Worm (Caenorhabditis elegans) whole organism, L3 larva: Measurements from ENCODE around the gene glo-4.

Experiments used
- R02D3.7 ChIP-seq: fragments of 150-350 bp; optimal IDR thresholded peaks from 2 replicates; lab custom pipeline; 2014; ENCODE audit warnings: missing biosample characterization, missing genetic modification characterization
- ZK546.5 ChIP-seq: sonication (generic microtip); optimal IDR thresholded peaks from 2 replicates; lab custom pipeline; 2017; ENCODE audit warnings: missing biosample characterization, missing genetic modification characterization
- aly-2 ChIP-seq: fragments of 150-350 bp; optimal IDR thresholded peaks from 2 replicates; lab custom pipeline; 2014; ENCODE audit warnings: missing biosample characterization, missing genetic modification characterization
- ama-1 ChIP-seq: fragments of 150-350 bp; optimal IDR thresholded peaks from 2 replicates; lab custom pipeline; 2018
- ceh-16 ChIP-seq: sonication (generic microtip); optimal IDR thresholded peaks from 2 replicates; lab custom pipeline; 2017; ENCODE audit warnings: missing biosample characterization, missing genetic modification characterization
- ceh-82 ChIP-seq: fragments of 150-350 bp; optimal IDR thresholded peaks from 2 replicates; lab custom pipeline; 2014; ENCODE audit warnings: missing biosample characterization, missing genetic modification characterization
- ceh-9 ChIP-seq: sonication (generic microtip); optimal IDR thresholded peaks from 2 replicates; lab custom pipeline; 2018; ENCODE audit warnings: missing biosample characterization, missing genetic modification characterization
- egl-27 ChIP-seq: sonication (generic microtip); optimal IDR thresholded peaks from 4 replicates; lab custom pipeline; 2017; ENCODE audit warnings: missing biosample characterization, missing genetic modification reagents, missing genetic modification characterization
- egl-5 ChIP-seq: fragments of 150-350 bp; optimal IDR thresholded peaks from 2 replicates; lab custom pipeline; 2017; ENCODE audit warnings: missing biosample characterization, missing genetic modification reagents, missing genetic modification characterization, inconsistent platforms
- elt-1 ChIP-seq: fragments of 150-350 bp; optimal IDR thresholded peaks from 2 replicates; lab custom pipeline; 2014; ENCODE audit warnings: missing biosample characterization, missing genetic modification characterization
- elt-2 ChIP-seq: sonication (generic microtip); optimal IDR thresholded peaks from 2 replicates; lab custom pipeline; 2016; ENCODE audit warnings: missing genetic modification reagents, mild to moderate bottlenecking, missing genetic modification characterization, missing compliant biosample characterization
- elt-3 ChIP-seq, 3 experiments: fragments of 150-350 bp in 1 of 3; sonication (generic microtip) in 2 of 3; optimal IDR thresholded peaks; 2 replicates in 2 of 3; 4 replicates in 1 of 3; lab custom pipeline; 2014 to 2017; ENCODE audit warnings: missing biosample characterization in 3 of 3, missing genetic modification characterization in 3 of 3
- fkh-10 ChIP-seq: sonication (generic microtip); optimal IDR thresholded peaks from 2 replicates; lab custom pipeline; 2017; ENCODE audit warnings: missing biosample characterization, missing genetic modification reagents, missing genetic modification characterization
- fkh-2 ChIP-seq: fragments of 150-350 bp; optimal IDR thresholded peaks from 2 replicates; lab custom pipeline; 2014; ENCODE audit warnings: missing biosample characterization, missing genetic modification reagents, missing genetic modification characterization
- jun-1 ChIP-seq: fragments of 150-350 bp; optimal IDR thresholded peaks from 2 replicates; lab custom pipeline; 2014; ENCODE audit warnings: missing biosample characterization, missing genetic modification reagents, missing genetic modification characterization
- lin-15B ChIP-seq: fragments of 150-350 bp; optimal IDR thresholded peaks from 2 replicates; lab custom pipeline; 2014; ENCODE audit warnings: missing biosample characterization, missing genetic modification characterization
- lin-39 ChIP-seq: fragments of 150-350 bp; optimal IDR thresholded peaks from 2 replicates; lab custom pipeline; 2018; ENCODE audit warnings: missing biosample characterization, missing genetic modification reagents, missing genetic modification characterization
- lsy-12 ChIP-seq: sonication (generic microtip); optimal IDR thresholded peaks from 2 replicates; lab custom pipeline; 2016; ENCODE audit warnings: mild to moderate bottlenecking, missing genetic modification characterization, missing compliant biosample characterization
- mml-1 ChIP-seq: fragments of 150-350 bp; sonication (generic microtip); optimal IDR thresholded peaks from 3 replicates; lab custom pipeline; 2014; ENCODE audit warnings: missing biosample characterization, missing genetic modification characterization
- nfya-1 ChIP-seq: sonication (generic microtip); optimal IDR thresholded peaks from 2 replicates; lab custom pipeline; 2017; ENCODE audit warnings: missing genetic modification characterization, mild to moderate bottlenecking, missing compliant biosample characterization, antibody characterized with exemption, moderate library complexity; ENCODE audit not compliant: insufficient read depth
- nhr-11 ChIP-seq: fragments of 150-350 bp; optimal IDR thresholded peaks from 2 replicates; lab custom pipeline; 2014; ENCODE audit warnings: missing biosample characterization, missing genetic modification characterization
- nhr-12 ChIP-seq: fragments of 150-350 bp; optimal IDR thresholded peaks from 2 replicates; lab custom pipeline; 2014; ENCODE audit warnings: missing biosample characterization, missing genetic modification characterization
- nhr-23 ChIP-seq: fragments of 150-350 bp; optimal IDR thresholded peaks from 2 replicates; lab custom pipeline; 2014; ENCODE audit warnings: missing biosample characterization, missing genetic modification reagents, missing genetic modification characterization
- nhr-237 ChIP-seq: fragments of 150-350 bp; optimal IDR thresholded peaks from 2 replicates; lab custom pipeline; 2014; ENCODE audit warnings: missing biosample characterization, missing genetic modification characterization
- nhr-25 ChIP-seq: sonication (generic microtip); optimal IDR thresholded peaks from 2 replicates; lab custom pipeline; 2017; ENCODE audit warnings: missing biosample characterization, missing genetic modification characterization
- nhr-28 ChIP-seq: fragments of 150-350 bp; optimal IDR thresholded peaks from 2 replicates; lab custom pipeline; 2014; ENCODE audit warnings: missing biosample characterization, missing genetic modification characterization
- nhr-43 ChIP-seq: sonication (generic microtip); optimal IDR thresholded peaks from 2 replicates; lab custom pipeline; 2016; ENCODE audit warnings: mild to moderate bottlenecking, missing genetic modification characterization, missing compliant biosample characterization; ENCODE audit not compliant: poor library complexity, severe bottlenecking
- nhr-67 ChIP-seq: fragments of 150-350 bp; optimal IDR thresholded peaks from 2 replicates; lab custom pipeline; 2014; ENCODE audit warnings: missing biosample characterization, missing genetic modification characterization
- nhr-76 ChIP-seq: fragments of 150-350 bp; sonication (generic microtip); optimal IDR thresholded peaks from 5 replicates; lab custom pipeline; 2014; ENCODE audit warnings: missing biosample characterization, missing genetic modification characterization
- sea-2 ChIP-seq: fragments of 150-350 bp; sonication (generic microtip); optimal IDR thresholded peaks from 4 replicates; lab custom pipeline; 2014; ENCODE audit warnings: missing biosample characterization, missing genetic modification reagents, missing genetic modification characterization
- skn-1 ChIP-seq: fragments of 150-350 bp; optimal IDR thresholded peaks from 2 replicates; lab custom pipeline; 2014; ENCODE audit warnings: missing biosample characterization, missing genetic modification characterization
- snpc-4 ChIP-seq: fragments of 150-350 bp; optimal IDR thresholded peaks from 2 replicates; lab custom pipeline; 2014; ENCODE audit warnings: missing biosample characterization, missing genetic modification characterization
- tbx-2 ChIP-seq: sonication (generic microtip); optimal IDR thresholded peaks from 2 replicates; lab custom pipeline; 2016; ENCODE audit warnings: mild to moderate bottlenecking, missing genetic modification characterization, missing compliant biosample characterization
- unc-39 ChIP-seq: sonication (generic microtip); optimal IDR thresholded peaks from 4 replicates; lab custom pipeline; 2017; ENCODE audit warnings: missing biosample characterization, missing genetic modification characterization
- unc-62 ChIP-seq: fragments of 150-350 bp; sonication (generic microtip); optimal IDR thresholded peaks from 4 replicates; lab custom pipeline; 2014; ENCODE audit warnings: missing biosample characterization, missing genetic modification reagents, missing genetic modification characterization
- zag-1 ChIP-seq: fragments of 150-350 bp; optimal IDR thresholded peaks from 2 replicates; lab custom pipeline; 2014; ENCODE audit warnings: missing biosample characterization, missing genetic modification characterization
- ztf-11 ChIP-seq: fragments of 150-350 bp; optimal IDR thresholded peaks from 2 replicates; lab custom pipeline; 2014; ENCODE audit warnings: missing biosample characterization, missing genetic modification characterization
- ztf-4 ChIP-seq: fragments of 150-350 bp; optimal IDR thresholded peaks from 2 replicates; lab custom pipeline; 2014; ENCODE audit warnings: missing biosample characterization, missing genetic modification characterization

glo-4 gene

ce11 chrV:9272624-9273023 lies 29.6 kb upstream of the glo-4 start:
- TF ChIP-seq zag-1 (tag; lab: Kevin White, UChicago) (no peak), sea-2 (no peak), egl-5 (no peak), aly-2 (tag; lab: Kevin White, UChicago) (no peak), nhr-76 (tag; lab: Kevin White, UChicago) (no peak), unc-62 (GFP tag; lab: Kevin White, UChicago) (no peak), fkh-10 (GFP tag; lab: Kevin White, UChicago) (no peak), unc-39 (no peak), nhr-23 (tag; lab: Kevin White, UChicago) (no peak), jun-1 (tag; lab: Kevin White, UChicago) (no peak), ceh-9 (tag; lab: Kevin White, UChicago) (no peak), nhr-25 (tag; lab: Kevin White, UChicago) (no peak), lin-15B (no peak), fkh-2 (tag; lab: Kevin White, UChicago) (no peak)

- TF ChIP-seq nhr-25 (tag; lab: Kevin White, UChicago): no peak
- no peak for TF ChIP-seq ama-1
- TF ChIP-seq nhr-11 (tag; lab: Kevin White, UChicago): no peak
- TF ChIP-seq nhr-28 (tag; lab: Kevin White, UChicago): no peak
Measured at ce11 chrV:9271835-9272234, 28.8 kb upstream of the glo-4 start.

DNA sequence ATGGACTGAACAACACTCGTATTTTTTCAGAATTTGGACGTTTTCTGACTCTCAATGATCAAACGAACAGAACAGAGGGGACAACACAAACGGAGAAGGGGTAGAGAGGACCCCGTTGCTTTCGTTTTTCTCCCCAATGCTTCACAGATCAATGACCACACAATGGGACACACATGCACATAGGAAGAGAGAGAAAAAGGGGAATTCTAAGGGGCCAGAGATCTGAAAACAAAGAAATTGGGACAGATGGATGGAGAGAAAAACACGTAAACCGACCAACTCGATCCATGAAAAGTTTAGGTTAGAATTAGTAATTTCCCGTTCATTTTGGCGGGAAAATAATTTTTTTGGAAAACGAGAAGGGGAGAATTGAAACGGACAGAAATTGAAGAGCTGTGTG lies 27.4 kb upstream of the glo-4 start:
- peak; percentile 34 for TF ChIP-seq nfya-1 (tag; lab: Kevin White, UChicago)
- TF ChIP-seq mml-1 (tag; lab: Kevin White, UChicago): no peak

ce11 chrV:9268202-9268601 lies 25.2 kb upstream of the glo-4 start:
- TF ChIP-seq egl-27 (tag; lab: Kevin White, UChicago): no peak
- no peak for TF ChIP-seq nhr-43
- TF ChIP-seq nhr-67: no peak
- TF ChIP-seq zag-1 (tag; lab: Kevin White, UChicago): no peak
- no peak for TF ChIP-seq fkh-2 (tag; lab: Kevin White, UChicago)
- TF ChIP-seq snpc-4 (tag; lab: Kevin White, UChicago): no peak
- TF ChIP-seq elt-1 (tag; lab: Kevin White, UChicago): no peak
- no peak for TF ChIP-seq aly-2 (tag; lab: Kevin White, UChicago)
- TF ChIP-seq ceh-82 (tag; lab: Kevin White, UChicago): no peak
- no peak for TF ChIP-seq egl-5
- no peak for TF ChIP-seq nfya-1 (tag; lab: Kevin White, UChicago)
- no peak for TF ChIP-seq nhr-11 (tag; lab: Kevin White, UChicago)
- no peak for TF ChIP-seq R02D3.7 (tag; lab: Kevin White, UChicago)
- no peak for TF ChIP-seq fkh-10 (GFP tag; lab: Kevin White, UChicago)
- no peak for TF ChIP-seq skn-1
- no peak for TF ChIP-seq ceh-16 (tag; lab: Kevin White, UChicago)
- TF ChIP-seq nhr-12: no peak
- no peak for TF ChIP-seq lsy-12 (tag; lab: Kevin White, UChicago)
- TF ChIP-seq ceh-9 (tag; lab: Kevin White, UChicago): no peak
- TF ChIP-seq nhr-237 (tag; lab: Kevin White, UChicago): no peak
- TF ChIP-seq, all 47 proteins: peak for 0

- TF ChIP-seq ceh-16 (tag; lab: Kevin White, UChicago): no peak
- no peak for TF ChIP-seq ZK546.5 (tag; lab: Kevin White, UChicago)
- no peak for TF ChIP-seq lin-15B
- TF ChIP-seq skn-1: no peak
- TF ChIP-seq lsy-12 (tag; lab: Kevin White, UChicago): no peak
- no peak for TF ChIP-seq elt-2 (tag; lab: Kevin White, UChicago)
- no peak for TF ChIP-seq elt-1 (tag; lab: Kevin White, UChicago)
- TF ChIP-seq ama-1: no peak
- no peak for TF ChIP-seq nhr-237 (tag; lab: Kevin White, UChicago)
- TF ChIP-seq nhr-23 (tag; lab: Kevin White, UChicago): no peak
- no peak for TF ChIP-seq elt-3 (tag; optimal IDR thresholded peaks at IDR 0.05; lab: Kevin White, UChicago)
- TF ChIP-seq aly-2 (tag; lab: Kevin White, UChicago): no peak
- no peak for TF ChIP-seq fkh-2 (tag; lab: Kevin White, UChicago)
- no peak for TF ChIP-seq ztf-11 (tag; lab: Kevin White, UChicago)
- TF ChIP-seq lin-39 (tag; lab: Kevin White, UChicago): no peak
- no peak for TF ChIP-seq tbx-2 (tag; lab: Kevin White, UChicago)
- TF ChIP-seq unc-39: no peak
- no peak for TF ChIP-seq unc-62 (GFP tag; lab: Kevin White, UChicago)
- no peak for TF ChIP-seq ztf-4
Measured at ce11 chrV:9266399-9266798, 23.4 kb upstream of the glo-4 start, which contains the start of gene slc-17.7. slc-17.7 (minus strand) TSS chrV:9266499.
